Worm (Caenorhabditis elegans): ENCODE data around the gene srsx-19.
A peak's percentile ranks its signal among the peaks of the same experiment; 100 is the strongest.

The srsx-19 gene

ce11 chrV:13863700-13864099, 23.8 kb upstream of the srsx-19 start:
- TF ChIP-seq nfya-1 (tag; optimal IDR thresholded peaks at IDR 0.05; ENCODE audit: borderline replicate concordance, insufficient read depth): no peak
- TF ChIP-seq nhr-120 (GFP tag; IDR thresholded peaks at IDR 0.05): no peak
- TF ChIP-seq ekl-4 (GFP tag; IDR thresholded peaks at IDR 0.05): no peak

ce11 chrV:13866353-13866752, 21.1 kb upstream of the srsx-19 start, which contains the start of gene nhr-175:
nhr-175 (plus strand) TSS chrV:13866691.
- TF ChIP-seq nfya-2 (GFP tag; IDR thresholded peaks at IDR 0.05) (no peak), nhr-120 (GFP tag; IDR thresholded peaks at IDR 0.05) (no peak), chd-7 (tag; optimal IDR thresholded peaks at IDR 0.05) (no peak), dox-1 (GFP tag; IDR thresholded peaks at IDR 0.05) (no peak), egl-18 (GFP tag; IDR thresholded peaks at IDR 0.05) (no peak), aptf-2 (GFP tag; conservative IDR thresholded peaks at IDR 0.05) (no peak), C17E4.6 (GFP tag; IDR thresholded peaks at IDR 0.05) (no peak), fkh-3 (tag; optimal IDR thresholded peaks at IDR 0.05) (no peak), F52B5.7 (tag; optimal IDR thresholded peaks at IDR 0.05) (no peak), aptf-3 (GFP tag; IDR thresholded peaks at IDR 0.05) (no peak), nfyb-1 (GFP tag; IDR thresholded peaks at IDR 0.05) (no peak), pbrm-1 (GFP tag; IDR thresholded peaks at IDR 0.05) (no peak), nhr-90 (tag; optimal IDR thresholded peaks at IDR 0.05) (no peak)

DNA sequence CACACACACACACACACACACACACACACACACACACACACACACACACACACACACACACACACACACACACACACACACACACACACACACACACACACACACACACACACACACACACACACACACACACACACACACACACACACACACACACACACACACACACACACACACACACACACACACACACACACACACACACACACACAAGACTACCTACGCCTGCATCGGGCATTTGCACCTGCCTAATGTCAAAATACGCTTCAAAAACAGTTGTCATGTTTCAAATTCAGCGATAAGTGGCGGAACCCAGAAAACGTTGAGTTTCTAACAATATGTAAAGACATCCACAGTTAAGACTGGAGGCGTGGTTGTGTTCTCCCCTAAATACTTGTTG, 18.6 kb upstream of the srsx-19 start:
- TF ChIP-seq ceh-27 (GFP tag; optimal IDR thresholded peaks at IDR 0.05) (peak; percentile 10), egrh-3 (GFP tag; IDR thresholded peaks at IDR 0.05) (peak; percentile 76; the same call in 1 of the 2 replicates)

DNA sequence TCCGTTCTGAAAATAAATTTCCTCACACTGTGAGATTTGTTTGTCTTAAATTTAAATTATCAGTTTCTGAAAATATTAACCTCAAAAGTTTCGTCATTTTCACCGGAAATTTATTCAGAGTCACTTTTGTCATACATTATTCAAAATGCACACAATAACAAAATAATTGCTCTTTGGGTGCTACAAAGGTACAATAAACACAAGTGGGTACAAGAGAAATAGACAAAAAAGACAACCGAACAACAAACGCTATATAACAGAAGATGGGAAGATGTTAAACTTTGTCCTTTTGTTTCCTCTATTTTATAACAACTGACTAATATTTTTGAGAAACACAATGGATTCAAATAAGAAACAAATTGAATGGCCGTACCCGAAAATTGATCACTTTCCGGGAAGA, 17.9 kb upstream of the srsx-19 start:
- TF ChIP-seq snpc-4 (GFP tag; optimal IDR thresholded peaks at IDR 0.05) (no peak), snpc-4 (tag; optimal IDR thresholded peaks at IDR 0.05) (no peak)

DNA sequence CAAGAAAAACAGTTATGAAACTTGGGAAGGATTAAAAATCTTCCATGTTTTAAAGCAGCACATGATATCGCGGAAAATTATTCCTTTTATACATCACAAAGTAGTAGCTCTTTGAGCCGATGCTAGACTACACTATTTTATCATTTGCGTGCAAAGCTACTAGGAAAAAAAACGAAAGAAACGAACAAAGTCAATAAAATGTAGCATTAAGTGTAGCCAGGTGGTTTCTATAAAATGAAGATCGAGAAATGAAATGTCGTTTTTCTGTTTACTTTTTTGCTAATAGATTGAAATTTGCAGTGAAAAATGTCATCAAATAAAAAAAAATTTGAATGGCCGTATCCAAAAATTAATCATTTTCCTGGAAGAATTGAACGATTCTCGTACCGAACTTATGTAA, 14.6 kb upstream of the srsx-19 start, which contains the start of gene cpt-5:
cpt-5 (plus strand) TSS at position 301 of the 400 bp plus-strand sequence.
- TF ChIP-seq C06A6.2 (GFP tag; conservative IDR thresholded peaks at IDR 0.05): no peak
- no peak for TF ChIP-seq atf-7 (tag; optimal IDR thresholded peaks at IDR 0.05)
- no peak for TF ChIP-seq attf-5 (GFP tag; optimal IDR thresholded peaks at IDR 0.05)
- no peak for TF ChIP-seq unc-62 (GFP tag; optimal IDR thresholded peaks at IDR 0.05)
- no peak for TF ChIP-seq lin-35 (GFP tag; optimal IDR thresholded peaks at IDR 0.05)
- TF ChIP-seq K11D2.4 (GFP tag; IDR thresholded peaks at IDR 0.05): no peak
- no peak for TF ChIP-seq F49E8.2 (tag; optimal IDR thresholded peaks at IDR 0.05; ENCODE audit: insufficient read depth)
- TF ChIP-seq egl-18 (GFP tag; IDR thresholded peaks at IDR 0.05): no peak
- no peak for TF ChIP-seq ceh-27 (GFP tag; optimal IDR thresholded peaks at IDR 0.05)

ce11 chrV:13873323-13873722, 14.1 kb upstream of the srsx-19 start:
- TF ChIP-seq ztf-18 (tag; optimal IDR thresholded peaks at IDR 0.05) (no peak), snpc-1.1 (tag; optimal IDR thresholded peaks at IDR 0.05; ENCODE audit: insufficient read depth) (no peak), hrde-1 (tag; optimal IDR thresholded peaks at IDR 0.05; ENCODE audit: borderline replicate concordance) (no peak)

DNA sequence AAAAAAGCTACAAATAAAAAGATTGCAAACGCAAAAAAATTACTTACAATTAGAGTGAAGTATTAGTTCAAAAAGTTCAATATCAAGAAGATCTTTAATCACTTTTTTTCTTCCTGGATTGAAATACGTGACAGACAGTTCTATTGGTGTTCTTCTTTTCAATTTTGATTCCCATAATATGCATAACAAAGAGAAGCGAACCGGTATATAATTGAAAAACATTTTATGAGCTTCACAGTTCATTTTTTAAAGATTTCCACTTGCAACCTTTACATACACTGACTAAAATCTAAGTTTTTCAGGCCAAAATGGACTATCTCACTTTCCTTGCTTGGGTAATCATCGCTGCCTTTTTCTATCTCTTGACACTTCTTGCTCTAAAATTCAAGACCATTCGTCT, 10.9 kb upstream of the srsx-19 start, which contains the start of gene T22G5.1:
T22G5.1 (plus strand) TSS at position 301 of the 400 bp plus-strand sequence.
- no peak for TF ChIP-seq ceh-91 (GFP tag; IDR thresholded peaks at IDR 0.05)
- TF ChIP-seq lag-1 (GFP tag; IDR thresholded peaks at IDR 0.05): no peak
- TF ChIP-seq sdz-38 (tag; optimal IDR thresholded peaks at IDR 0.05): no peak
- TF ChIP-seq hsf-1 (GFP tag; IDR thresholded peaks at IDR 0.05): no peak
